Fruit fly (Drosophila melanogaster) whole organism, embryonic: ENCODE data around the gene Notum.

ENCODE experiments used
- CG10209 ChIP-seq: fragments of 200-800 bp; sonication (Bioruptor generic); optimal IDR thresholded peaks from 3 replicates; lab custom pipeline; 2017; ENCODE audit warnings: missing biosample characterization, mild to moderate bottlenecking, missing genetic modification characterization, missing genetic modification reagents
- CG11093 ChIP-seq: fragments of 200-800 bp; sonication (Bioruptor generic); IDR thresholded peaks from 3 replicates; pipeline ENCODE4 v1.3.6; 2022; ENCODE audit warnings: missing biosample characterization, missing genetic modification characterization
- CG11247 ChIP-seq: fragments of 200-800 bp; sonication (Bioruptor generic); IDR thresholded peaks from 2 replicates; pipeline ENCODE4 v1.3.6; 2022; ENCODE audit warnings: missing biosample characterization, missing genetic modification characterization
- CG11456 ChIP-seq: fragments of 200-800 bp; sonication (Bioruptor generic); IDR thresholded peaks from 3 replicates; pipeline ENCODE4 v1.3.6; 2022; ENCODE audit warnings: missing biosample characterization, missing genetic modification characterization
- CG11504 ChIP-seq: fragments of 200-800 bp; sonication (Bioruptor generic); optimal IDR thresholded peaks from 3 replicates; lab custom pipeline; 2019; ENCODE audit warnings: missing biosample characterization, mild to moderate bottlenecking, missing genetic modification characterization, moderate library complexity
- CG11696 ChIP-seq: fragments of 200-800 bp; sonication (Bioruptor generic); IDR thresholded peaks from 2 replicates; pipeline ENCODE4 v1.3.6; 2022; ENCODE audit warnings: missing biosample characterization, missing genetic modification characterization
- CG16863 ChIP-seq: fragments of 200-800 bp; sonication (Bioruptor generic); optimal IDR thresholded peaks from 3 replicates; lab custom pipeline; 2016; ENCODE audit warnings: missing biosample characterization, missing genetic modification characterization
- CG18262 ChIP-seq: fragments of 200-800 bp; optimal IDR thresholded peaks from 3 replicates; lab custom pipeline; 2019; ENCODE audit warnings: missing biosample characterization, mild to moderate bottlenecking, missing genetic modification characterization, moderate library complexity
- CG2120 ChIP-seq: fragments of 200-800 bp; sonication (Bioruptor generic); optimal IDR thresholded peaks from 3 replicates; lab custom pipeline; 2016; ENCODE audit warnings: missing biosample characterization, missing genetic modification characterization
- CG2712 ChIP-seq: fragments of 200-800 bp; optimal IDR thresholded peaks from 3 replicates; lab custom pipeline; 2019; ENCODE audit warnings: missing biosample characterization, mild to moderate bottlenecking, missing genetic modification characterization, moderate library complexity
- CG31441 ChIP-seq: fragments of 200-800 bp; sonication (Bioruptor generic); IDR thresholded peaks from 2 replicates; pipeline ENCODE4 v1.3.6; 2022; ENCODE audit warnings: missing biosample characterization, missing genetic modification characterization
- CG34376 ChIP-seq: fragments of 200-800 bp; sonication (Bioruptor generic); optimal IDR thresholded peaks from 2 replicates; lab custom pipeline; 2018; ENCODE audit warnings: missing biosample characterization, mild to moderate bottlenecking, missing genetic modification characterization
- CG34422 ChIP-seq: fragments of 200-800 bp; sonication (Bioruptor generic); IDR thresholded peaks from 3 replicates; pipeline ENCODE4 v1.3.6; 2022; ENCODE audit warnings: missing biosample characterization, missing genetic modification characterization
- CG5245 ChIP-seq: fragments of 200-800 bp; sonication (Bioruptor generic); optimal IDR thresholded peaks from 3 replicates; lab custom pipeline; 2016; ENCODE audit warnings: missing biosample characterization, missing genetic modification characterization
- CG8359 ChIP-seq: fragments of 200-800 bp; sonication (Bioruptor generic); optimal IDR thresholded peaks from 2 replicates; lab custom pipeline; 2017; ENCODE audit warnings: missing biosample characterization, mild to moderate bottlenecking, missing genetic modification characterization, borderline replicate concordance
- CG8388 ChIP-seq: fragments of 200-800 bp; sonication (Bioruptor generic); optimal IDR thresholded peaks from 2 replicates; lab custom pipeline; 2019; ENCODE audit warnings: missing biosample characterization, mild to moderate bottlenecking, missing genetic modification characterization, moderate library complexity
- CG9609 ChIP-seq: fragments of 200-800 bp; sonication (Bioruptor generic); optimal IDR thresholded peaks from 3 replicates; lab custom pipeline; 2016; ENCODE audit warnings: missing biosample characterization, missing genetic modification characterization
- CG9727 ChIP-seq: fragments of 200-800 bp; sonication (Bioruptor generic); optimal IDR thresholded peaks from 3 replicates; lab custom pipeline; 2017; ENCODE audit warnings: missing biosample characterization, mild to moderate bottlenecking, missing genetic modification characterization
- CG9932 ChIP-seq: fragments of 200-800 bp; sonication (Bioruptor generic); IDR thresholded peaks from 2 replicates; pipeline ENCODE4 v1.3.6; 2022; ENCODE audit warnings: missing biosample characterization, missing genetic modification characterization
- Chrac-16 ChIP-seq: fragments of 200-800 bp; sonication (Bioruptor generic); optimal IDR thresholded peaks from 3 replicates; lab custom pipeline; 2016; ENCODE audit warnings: missing biosample characterization, missing genetic modification characterization
- E2f2 ChIP-seq: fragments of 200-800 bp; sonication (Bioruptor generic); IDR thresholded peaks from 2 replicates; pipeline ENCODE4 v1.3.6; 2022; ENCODE audit warnings: missing biosample characterization, missing genetic modification characterization
- Fer1 ChIP-seq: fragments of 200-800 bp; sonication (Bioruptor generic); optimal IDR thresholded peaks from 2 replicates; lab custom pipeline; 2017; ENCODE audit warnings: missing biosample characterization, mild to moderate bottlenecking, missing genetic modification characterization
- HLH54F ChIP-seq: fragments of 200-800 bp; sonication (Bioruptor generic); optimal IDR thresholded peaks from 3 replicates; lab custom pipeline; 2016; ENCODE audit warnings: missing biosample characterization, missing genetic modification characterization
- HLHmδ ChIP-seq: fragments of 200-800 bp; sonication (Bioruptor generic); optimal IDR thresholded peaks from 2 replicates; lab custom pipeline; 2018; ENCODE audit warnings: missing biosample characterization, mild to moderate bottlenecking, missing genetic modification characterization, moderate library complexity
- Hmx ChIP-seq: fragments of 200-800 bp; sonication (Bioruptor generic); optimal IDR thresholded peaks from 2 replicates; lab custom pipeline; 2016; ENCODE audit warnings: missing biosample characterization, missing genetic modification characterization
- Lim3 ChIP-seq: fragments of 200-800 bp; sonication (Bioruptor generic); IDR thresholded peaks from 2 replicates; pipeline ENCODE4 v1.3.6; 2022; ENCODE audit warnings: missing biosample characterization, missing genetic modification characterization
- MBD-R2 ChIP-seq: fragments of 200-800 bp; sonication (Bioruptor generic); IDR thresholded peaks from 2 replicates; pipeline ENCODE4 v1.3.6; 2022; ENCODE audit warnings: missing biosample characterization, missing genetic modification characterization
- NK7.1 ChIP-seq: fragments of 200-800 bp; sonication (Bioruptor generic); optimal IDR thresholded peaks from 3 replicates; lab custom pipeline; 2016; ENCODE audit warnings: missing biosample characterization, missing genetic modification characterization
- Nf-YC ChIP-seq: fragments of 200-800 bp; optimal IDR thresholded peaks from 3 replicates; lab custom pipeline; 2019; ENCODE audit warnings: missing biosample characterization, mild to moderate bottlenecking, missing genetic modification characterization, moderate library complexity
- Ptx1 ChIP-seq: fragments of 200-800 bp; sonication (Bioruptor generic); IDR thresholded peaks from 2 replicates; pipeline ENCODE4 v1.3.6; 2022; ENCODE audit warnings: missing biosample characterization, missing genetic modification characterization
- Rx ChIP-seq: fragments of 200-800 bp; sonication (Bioruptor generic); IDR thresholded peaks from 2 replicates; pipeline ENCODE4 v1.3.6; 2022; ENCODE audit warnings: missing biosample characterization, missing genetic modification characterization
- Six4 ChIP-seq: fragments of 200-800 bp; sonication (Bioruptor generic); optimal IDR thresholded peaks from 2 replicates; lab custom pipeline; 2016; ENCODE audit warnings: missing biosample characterization, missing genetic modification characterization
- Xbp1 ChIP-seq: fragments of 200-800 bp; sonication (Bioruptor generic); optimal IDR thresholded peaks from 3 replicates; lab custom pipeline; 2016; ENCODE audit warnings: missing biosample characterization, mild to moderate bottlenecking, missing genetic modification characterization
- bbx ChIP-seq: fragments of 200-800 bp; sonication (Bioruptor generic); IDR thresholded peaks from 2 replicates; pipeline ENCODE4 v1.3.6; 2022; ENCODE audit warnings: missing biosample characterization, missing genetic modification characterization; ENCODE audit not compliant: partially characterized antibody
- cad ChIP-seq: fragments of >200 bp; optimal IDR thresholded peaks from 2 replicates; lab custom pipeline; 2017; ENCODE audit warnings: missing biosample characterization, missing genetic modification characterization
- dm ChIP-seq: fragments of 200-800 bp; sonication (Bioruptor generic); optimal IDR thresholded peaks from 3 replicates; lab custom pipeline; 2016; ENCODE audit warnings: missing biosample characterization, missing genetic modification characterization
- dmrt11E ChIP-seq: fragments of 200-800 bp; sonication (Bioruptor generic); optimal IDR thresholded peaks from 3 replicates; lab custom pipeline; 2018; ENCODE audit warnings: missing biosample characterization, mild to moderate bottlenecking, missing genetic modification characterization, moderate library complexity
- ems ChIP-seq: fragments of 200-800 bp; sonication (Bioruptor generic); optimal IDR thresholded peaks from 3 replicates; lab custom pipeline; 2016; ENCODE audit warnings: missing biosample characterization, missing genetic modification characterization
- ftz-f1 ChIP-seq: fragments of 200-800 bp; sonication (Bioruptor generic); optimal IDR thresholded peaks from 2 replicates; lab custom pipeline; 2016; ENCODE audit warnings: missing biosample characterization, missing genetic modification characterization
- gsb-n ChIP-seq: fragments of 200-800 bp; sonication (Bioruptor generic); optimal IDR thresholded peaks from 3 replicates; lab custom pipeline; 2018; ENCODE audit warnings: missing biosample characterization, mild to moderate bottlenecking, missing genetic modification characterization
- hb ChIP-seq: fragments of 200-800 bp; sonication (Bioruptor generic); IDR thresholded peaks from 3 replicates; pipeline ENCODE4 v1.3.6; 2022; ENCODE audit warnings: missing biosample characterization, missing genetic modification characterization; ENCODE audit not compliant: partially characterized antibody
- ken ChIP-seq: fragments of 200-800 bp; sonication (Bioruptor generic); IDR thresholded peaks from 3 replicates; pipeline ENCODE4 v1.3.6; 2022; ENCODE audit warnings: missing biosample characterization, missing genetic modification characterization
- lmd ChIP-seq: fragments of 200-800 bp; sonication (Bioruptor generic); IDR thresholded peaks from 2 replicates; pipeline ENCODE4 v1.3.6; 2022; ENCODE audit warnings: missing biosample characterization, missing genetic modification characterization
- run ChIP-seq: fragments of 200-800 bp; sonication (Bioruptor generic); optimal IDR thresholded peaks from 3 replicates; lab custom pipeline; 2018; ENCODE audit warnings: missing biosample characterization, mild to moderate bottlenecking, missing genetic modification characterization
- sens-2 ChIP-seq: fragments of 200-800 bp; sonication (Bioruptor generic); IDR thresholded peaks from 2 replicates; pipeline ENCODE4 v1.3.6; 2022; ENCODE audit warnings: missing biosample characterization, missing genetic modification characterization
- so ChIP-seq: fragments of 200-800 bp; sonication (Bioruptor generic); IDR thresholded peaks from 3 replicates; pipeline ENCODE4 v1.3.6; 2022; ENCODE audit warnings: missing biosample characterization, missing genetic modification characterization
- stwl ChIP-seq: fragments of 200-800 bp; sonication (Bioruptor generic); optimal IDR thresholded peaks from 3 replicates; lab custom pipeline; 2018; ENCODE audit warnings: missing biosample characterization, mild to moderate bottlenecking, missing genetic modification characterization, moderate library complexity
- vnd ChIP-seq: fragments of 200-800 bp; sonication (Bioruptor generic); IDR thresholded peaks from 3 replicates; pipeline ENCODE4 v1.3.6; 2022; ENCODE audit warnings: missing biosample characterization, missing genetic modification characterization; ENCODE audit not compliant: partially characterized antibody
- zfh2 ChIP-seq: fragments of 200-800 bp; sonication (Bioruptor generic); optimal IDR thresholded peaks from 2 replicates; lab custom pipeline; 2016; ENCODE audit warnings: missing biosample characterization, missing genetic modification characterization

The Notum gene

DNA sequence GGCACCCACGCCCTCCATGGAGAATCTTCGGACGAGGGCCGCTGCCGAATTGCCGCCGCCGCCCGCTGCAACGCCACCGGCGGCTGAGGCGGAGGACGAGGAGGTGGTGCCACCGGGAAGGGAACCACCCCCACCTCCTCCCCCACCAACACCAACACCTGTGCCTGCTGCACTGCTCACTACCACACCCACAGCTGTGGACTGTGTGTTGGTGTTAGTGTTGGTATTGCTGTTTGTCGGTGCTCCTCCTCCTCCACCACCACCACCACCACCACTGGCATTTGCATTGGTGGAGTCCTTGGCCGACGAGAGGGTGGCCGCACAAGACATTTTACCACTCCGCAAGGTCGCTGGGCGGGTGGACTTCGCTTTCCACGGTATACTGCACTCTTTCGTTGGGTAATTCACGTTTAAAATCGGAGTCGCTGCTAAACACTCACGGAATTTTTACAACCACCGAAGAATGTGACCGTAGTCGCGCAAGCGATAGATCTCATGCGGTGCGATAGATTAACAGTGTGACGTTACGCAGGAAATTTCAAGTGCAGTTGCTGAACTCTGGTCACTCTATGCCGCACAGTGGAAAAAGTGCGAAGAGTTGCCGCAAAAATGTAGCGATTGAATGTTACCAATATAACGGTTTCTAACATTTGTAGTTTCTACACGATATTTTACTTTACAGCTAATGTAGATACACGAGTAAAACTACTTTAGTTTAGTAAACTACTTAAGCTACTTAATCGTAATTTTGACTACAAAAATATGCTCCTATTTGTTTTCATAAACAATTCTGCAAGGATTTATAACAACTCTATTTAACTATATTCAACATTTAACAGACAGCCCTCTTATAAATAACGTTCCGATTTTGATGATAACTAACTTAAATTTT, 11.7 kb upstream of the Notum start, which contains the start of gene mib1 (continued):
- TF ChIP-seq CG11504 (tag; lab: Kevin White, UChicago) (peak; percentile 55), Nf-YC (tag; lab: Kevin White, UChicago) (peak; percentile 53), Six4 (GFP tag; lab: Kevin White, UChicago) (no peak), CG9609 (peak; percentile 40), lmd (GFP tag; lab: Robert Waterston, UW) (peak; percentile 39; the same call in 1 of the 2 replicates), Chrac-16 (GFP tag; lab: Kevin White, UChicago) (no peak), bbx (peak; percentile 95), CG31441 (peak; percentile 23; the same call in 1 of the 2 replicates), CG11093 (no peak), vnd (GFP tag; lab: Robert Waterston, UW) (peak; percentile 82), dmrt11E (peak; percentile 1), CG10209 (GFP tag; lab: Kevin White, UChicago) (no peak), CG8359 (GFP tag; lab: Kevin White, UChicago) (no peak), zfh2 (peak; percentile 32), CG34376 (GFP tag; lab: Kevin White, UChicago) (peak; percentile 29), so (GFP tag; lab: Robert Waterston, UW) (0 out of 3 replicates have a peak, but pooled peaks have one; percentile 35), CG11696 (GFP tag; lab: Robert Waterston, UW) (no peak), cad (GFP tag; lab: Kevin White, UChicago) (peak; percentile 69), CG18262 (no peak), CG9727 (GFP tag; lab: Kevin White, UChicago) (no peak), sens-2 (no peak), Hmx (GFP tag; lab: Kevin White, UChicago) (no peak), CG2120 (peak; percentile 40), Lim3 (no peak), E2f2 (GFP tag; lab: Robert Waterston, UW) (peak; percentile 23; the same call in 1 of the 2 replicates), ken (GFP tag; lab: Robert Waterston, UW) (peak; percentile 35; the same call in 2 of the 3 replicates), HLHmδ (GFP tag; lab: Kevin White, UChicago) (peak; percentile 81), run (tag; lab: Kevin White, UChicago) (no peak), CG34422 (GFP tag; lab: Robert Waterston, UW) (peak; percentile 76; the same call in 2 of the 3 replicates), ems (peak; percentile 38), ftz-f1 (GFP tag; lab: Kevin White, UChicago) (peak; percentile 64), gsb-n (peak; percentile 55), CG9932 (peak; percentile 51; the same call in 1 of the 2 replicates), MBD-R2 (peak; percentile 81; the same call in 1 of the 2 replicates), CG5245 (no peak), dm (peak; percentile 59), Xbp1 (GFP tag; lab: Kevin White, UChicago) (peak; percentile 21), Rx (no peak), stwl (tag; lab: Kevin White, UChicago) (peak; percentile 99), HLH54F (GFP tag; lab: Kevin White, UChicago) (no peak), CG11456 (GFP tag; lab: Robert Waterston, UW) (peak; percentile 63; the same call in 2 of the 3 replicates), CG11247 (GFP tag; lab: Robert Waterston, UW) (no peak), hb (GFP tag; lab: Robert Waterston, UW) (peak; percentile 84), Ptx1 (GFP tag; lab: Robert Waterston, UW) (peak; percentile 26; the same call in 1 of the 2 replicates), NK7.1 (GFP tag; lab: Kevin White, UChicago) (no peak), CG8388 (GFP tag; lab: Kevin White, UChicago) (no peak), CG16863 (GFP tag; lab: Kevin White, UChicago) (no peak), CG2712 (tag; lab: Kevin White, UChicago) (peak; percentile 59), Fer1 (GFP tag; lab: Kevin White, UChicago) (peak; percentile 64)
